Fruit fly (Drosophila melanogaster): ENCODE data around the gene CG32107.

Gene CG32107

DNA sequence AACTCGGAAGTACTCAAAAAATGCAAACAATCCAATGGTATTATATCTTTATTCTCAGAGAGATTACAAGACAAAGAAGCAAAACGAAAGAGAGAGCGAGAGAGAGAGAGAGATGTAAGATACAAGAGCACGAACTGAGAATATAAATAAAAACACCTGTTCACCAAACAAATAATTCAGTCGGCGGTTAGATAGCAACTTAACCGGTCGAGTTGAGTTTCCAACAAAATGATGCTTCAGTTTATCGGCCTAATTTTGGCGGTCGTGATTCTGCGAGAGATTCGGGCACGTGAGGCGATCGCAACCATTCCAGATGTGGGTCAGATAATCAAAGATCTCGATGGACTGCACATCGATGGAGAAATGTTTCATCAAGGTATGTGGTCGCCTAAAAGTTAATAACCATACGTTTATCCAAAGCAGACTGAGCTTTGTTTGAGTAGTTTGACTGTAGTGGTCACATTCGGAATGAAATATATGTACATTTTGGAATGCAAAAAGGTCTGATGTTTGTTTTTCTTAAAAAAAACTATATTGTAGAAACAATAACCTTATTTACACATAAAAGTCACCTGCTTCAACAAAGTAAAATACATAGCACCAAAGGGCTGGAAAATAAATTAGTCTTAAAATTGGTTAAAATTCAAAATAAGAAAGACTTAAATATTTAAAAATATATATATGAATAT lies 31.5 kb upstream of the CG32107 start, which contains the start of gene CG14118 (continued):
- TF ChIP-seq CG7271 (tag; optimal IDR thresholded peaks at IDR 0.05): no peak
- TF ChIP-seq Dp (GFP tag; optimal IDR thresholded peaks at IDR 0.05): no peak
- TF ChIP-seq pita (GFP tag; optimal IDR thresholded peaks at IDR 0.05): no peak
- no peak for TF ChIP-seq CG11695 (GFP tag; IDR thresholded peaks at IDR 0.05)
- TF ChIP-seq NFAT (GFP tag; IDR thresholded peaks at IDR 0.05): no peak
- no peak for TF ChIP-seq BtbVII (GFP tag; optimal IDR thresholded peaks at IDR 0.05)
- TF ChIP-seq sima (GFP tag; optimal IDR thresholded peaks at IDR 0.05): no peak
- TF ChIP-seq org-1 (GFP tag; optimal IDR thresholded peaks at IDR 0.05): no peak
- peak; percentile 61 for TF ChIP-seq fd3F (GFP tag; optimal IDR thresholded peaks at IDR 0.05)
- TF ChIP-seq gce (GFP tag; IDR thresholded peaks at IDR 0.05): no peak
- TF ChIP-seq cato (GFP tag; optimal IDR thresholded peaks at IDR 0.05; ENCODE audit: borderline replicate concordance): no peak
- TF ChIP-seq dmrt99B (tag; optimal IDR thresholded peaks at IDR 0.05): no peak
- TF ChIP-seq CG32532 (GFP tag; IDR thresholded peaks at IDR 0.05): no peak
- no peak for TF ChIP-seq CG14667 (GFP tag; IDR thresholded peaks at IDR 0.05)
- TF ChIP-seq ato (GFP tag; IDR thresholded peaks at IDR 0.05; ENCODE audit: partially characterized antibody): no peak
- no peak for TF ChIP-seq nerfin-2 (GFP tag; IDR thresholded peaks at IDR 0.05; ENCODE audit: partially characterized antibody)
- no peak for TF ChIP-seq oc (tag; optimal IDR thresholded peaks at IDR 0.05)
- no peak for TF ChIP-seq CG8388 (GFP tag; optimal IDR thresholded peaks at IDR 0.05)
- no peak for TF ChIP-seq CG13296 (GFP tag; optimal IDR thresholded peaks at IDR 0.05)
- TF ChIP-seq Sox102F (GFP tag; optimal IDR thresholded peaks at IDR 0.05): peak; percentile 28
- no peak for TF ChIP-seq zfh2 (GFP tag; optimal IDR thresholded peaks at IDR 0.05)
- no peak for TF ChIP-seq vfl (GFP tag; optimal IDR thresholded peaks at IDR 0.05)
- no peak for TF ChIP-seq CG2202 (tag; optimal IDR thresholded peaks at IDR 0.05)
- TF ChIP-seq CG17328 (GFP tag; IDR thresholded peaks at IDR 0.05): no peak
- no peak for TF ChIP-seq CG12236 (GFP tag; optimal IDR thresholded peaks at IDR 0.05)
- no peak for TF ChIP-seq en (GFP tag; optimal IDR thresholded peaks at IDR 0.05)
- no peak for TF ChIP-seq CG17829 (tag; optimal IDR thresholded peaks at IDR 0.05)
- no peak for TF ChIP-seq mirr (GFP tag; optimal IDR thresholded peaks at IDR 0.05)
- no peak for TF ChIP-seq CG6654 (GFP tag; optimal IDR thresholded peaks at IDR 0.05)
- no peak for TF ChIP-seq dpn (GFP tag; optimal IDR thresholded peaks at IDR 0.05)
- TF ChIP-seq Camta (GFP tag; optimal IDR thresholded peaks at IDR 0.05): no peak
- TF ChIP-seq knrl (GFP tag; IDR thresholded peaks at IDR 0.05; ENCODE audit: partially characterized antibody): no peak
- no peak for TF ChIP-seq HLHmδ (GFP tag; optimal IDR thresholded peaks at IDR 0.05)
- no peak for TF ChIP-seq gsb-n (tag; optimal IDR thresholded peaks at IDR 0.05)
- TF ChIP-seq CG15011 (GFP tag; optimal IDR thresholded peaks at IDR 0.05): no peak
- no peak for TF ChIP-seq hb (GFP tag; IDR thresholded peaks at IDR 0.05; ENCODE audit: partially characterized antibody)
- no peak for TF ChIP-seq sisA (GFP tag; IDR thresholded peaks at IDR 0.05)
- TF ChIP-seq Sry-δ (GFP tag; optimal IDR thresholded peaks at IDR 0.05): no peak
- no peak for TF ChIP-seq CG4730 (GFP tag; IDR thresholded peaks at IDR 0.05)
- no peak for TF ChIP-seq CG7839 (tag; optimal IDR thresholded peaks at IDR 0.05)
- TF ChIP-seq CG13775 (GFP tag; optimal IDR thresholded peaks at IDR 0.05): no peak
- TF ChIP-seq lov (optimal IDR thresholded peaks at IDR 0.05): no peak
- no peak for TF ChIP-seq lov (GFP tag; IDR thresholded peaks at IDR 0.05)
- no peak for TF ChIP-seq Blimp-1 (GFP tag; optimal IDR thresholded peaks at IDR 0.05)
- TF ChIP-seq CG3163 (GFP tag; optimal IDR thresholded peaks at IDR 0.05): no peak
- no peak for TF ChIP-seq fu2 (GFP tag; optimal IDR thresholded peaks at IDR 0.05)
- no peak for TF ChIP-seq CG8290 (GFP tag; optimal IDR thresholded peaks at IDR 0.05)
- TF ChIP-seq CG8290 (tag; optimal IDR thresholded peaks at IDR 0.05): no peak
- TF ChIP-seq crol (GFP tag; IDR thresholded peaks at IDR 0.05): no peak
- TF ChIP-seq CG15073 (GFP tag; optimal IDR thresholded peaks at IDR 0.05): no peak
- TF ChIP-seq pzg (GFP tag; optimal IDR thresholded peaks at IDR 0.05): no peak
